ENCODE assay signal across 2 worm cellular contexts in the genomic region with DNA sequence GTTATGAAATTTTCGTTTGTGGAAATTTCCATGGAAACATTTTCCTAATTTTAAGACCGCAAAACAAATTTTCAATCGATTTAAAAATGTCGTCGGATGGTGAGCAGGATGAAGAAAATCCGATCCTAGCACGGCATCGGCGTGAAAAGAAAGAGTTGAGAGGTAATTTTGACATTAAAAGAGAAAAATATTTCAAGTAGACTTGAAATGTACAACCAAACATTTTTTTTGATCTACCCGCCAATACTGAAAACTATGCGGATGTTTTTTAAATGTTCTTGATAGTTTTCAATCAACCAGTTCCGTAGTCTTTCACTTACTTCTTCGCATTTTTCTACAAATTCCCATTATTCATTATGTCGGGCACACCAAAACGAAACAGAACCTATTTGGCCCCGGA.
A peak's percentile ranks its signal among the peaks of the same experiment; 100 is the strongest.
TF ChIP-seq lines count a peak whose summit lies in the region.

A gene (plus strand): TSS at position 56 of the 400 bp plus-strand sequence.

TF ChIP-seq in whole organism, L4 larva, 104 proteins besides CTCF, POLR2A, EP300 and RAD21:
- TF ChIP-seq lin-15B (tag; optimal IDR thresholded peaks at IDR 0.05; lab: Kevin White, UChicago): no peak
- TF ChIP-seq F49E8.2 (tag; optimal IDR thresholded peaks at IDR 0.05; lab: Kevin White, UChicago; ENCODE audit: borderline replicate concordance): peak; percentile 15
- no peak for TF ChIP-seq nhr-48 (tag; optimal IDR thresholded peaks at IDR 0.05; lab: Kevin White, UChicago)

TF ChIP-seq in whole organism, young adult, 124 proteins besides CTCF, POLR2A, EP300 and RAD21:
- TF ChIP-seq snpc-1.1 (tag; optimal IDR thresholded peaks at IDR 0.05; lab: Kevin White, UChicago; ENCODE audit: insufficient read depth): no peak
- peak; percentile 85 for TF ChIP-seq madf-6 (GFP tag; IDR thresholded peaks at IDR 0.05; lab: Robert Waterston, UW)
- no peak for TF ChIP-seq ama-1 (optimal IDR thresholded peaks at IDR 0.05; lab: Kevin White, UChicago)
- TF ChIP-seq ama-1 (GFP tag; optimal IDR thresholded peaks at IDR 0.05; lab: Kevin White, UChicago): peak in 1 of 2 experiments; percentile 18
- TF ChIP-seq nhr-90 (tag; optimal IDR thresholded peaks at IDR 0.05; lab: Kevin White, UChicago): no peak
- no peak for TF ChIP-seq B0019.2 (GFP tag; conservative IDR thresholded peaks at IDR 0.05; lab: Robert Waterston, UW)
- TF ChIP-seq F23B12.7 (tag; optimal IDR thresholded peaks at IDR 0.05; lab: Kevin White, UChicago; ENCODE audit: insufficient read depth): no peak
- peak; percentile 74 for TF ChIP-seq madf-8 (GFP tag; conservative IDR thresholded peaks at IDR 0.05; lab: Robert Waterston, UW)
- TF ChIP-seq akir-1 (GFP tag; optimal IDR thresholded peaks at IDR 0.05; lab: Kevin White, UChicago): no peak
- no peak for TF ChIP-seq K12H6.12 (tag; optimal IDR thresholded peaks at IDR 0.05; lab: Kevin White, UChicago)
- no peak for TF ChIP-seq F55B11.4 (tag; optimal IDR thresholded peaks at IDR 0.05; lab: Kevin White, UChicago; ENCODE audit: borderline replicate concordance, insufficient read depth)
- TF ChIP-seq nhr-80 (tag; optimal IDR thresholded peaks at IDR 0.05; lab: Kevin White, UChicago): no peak
- TF ChIP-seq dpff-1 (tag; optimal IDR thresholded peaks at IDR 0.05; lab: Kevin White, UChicago): no peak
- no peak for TF ChIP-seq cebp-2 (GFP tag; IDR thresholded peaks at IDR 0.05; lab: Robert Waterston, UW)
- TF ChIP-seq xnd-1 (tag; optimal IDR thresholded peaks at IDR 0.05; lab: Kevin White, UChicago): peak; percentile 66
- TF ChIP-seq tbx-9 (tag; optimal IDR thresholded peaks at IDR 0.05; lab: Kevin White, UChicago; ENCODE audit: borderline replicate concordance): no peak
- peak; percentile 4 for TF ChIP-seq athp-1 (tag; optimal IDR thresholded peaks at IDR 0.05; lab: Kevin White, UChicago)
- peak; percentile 20 for TF ChIP-seq repo-1 (tag; optimal IDR thresholded peaks at IDR 0.05; lab: Kevin White, UChicago)
- TF ChIP-seq attf-6 (GFP tag; IDR thresholded peaks at IDR 0.05; lab: Robert Waterston, UW): 0 out of 2 replicates have a peak, but pooled peaks have one; percentile 57
- TF ChIP-seq efl-1 (GFP tag; optimal IDR thresholded peaks at IDR 0.05; lab: Kevin White, UChicago): peak; percentile 78
- TF ChIP-seq F37B4.10 (GFP tag; IDR thresholded peaks at IDR 0.05; lab: Robert Waterston, UW): no peak
- TF ChIP-seq nfyb-1 (GFP tag; IDR thresholded peaks at IDR 0.05; lab: Robert Waterston, UW): no peak
- no peak for TF ChIP-seq die-1 (tag; optimal IDR thresholded peaks at IDR 0.05; lab: Kevin White, UChicago)
- TF ChIP-seq zfh-2 (GFP tag; conservative IDR thresholded peaks at IDR 0.05; lab: Robert Waterston, UW): no peak
- TF ChIP-seq rcor-1 (GFP tag; IDR thresholded peaks at IDR 0.05; lab: Robert Waterston, UW): no peak
- no peak for TF ChIP-seq dpl-1 (GFP tag; optimal IDR thresholded peaks at IDR 0.05; lab: Kevin White, UChicago)
- peak; percentile 13 for TF ChIP-seq lin-54 (GFP tag; optimal IDR thresholded peaks at IDR 0.05; lab: Kevin White, UChicago)
- no peak for TF ChIP-seq nhr-179 (tag; optimal IDR thresholded peaks at IDR 0.05; lab: Kevin White, UChicago)
- TF ChIP-seq hrde-1 (tag; optimal IDR thresholded peaks at IDR 0.05; lab: Kevin White, UChicago; ENCODE audit: borderline replicate concordance): peak; percentile 24
- TF ChIP-seq F49E8.2 (tag; optimal IDR thresholded peaks at IDR 0.05; lab: Kevin White, UChicago; ENCODE audit: insufficient read depth): no peak
- TF ChIP-seq ceh-40 (GFP tag; IDR thresholded peaks at IDR 0.05; lab: Robert Waterston, UW): no peak
- TF ChIP-seq ztf-6 (GFP tag; IDR thresholded peaks at IDR 0.05; lab: Robert Waterston, UW): no peak
- no peak for TF ChIP-seq F39B2.1 (GFP tag; IDR thresholded peaks at IDR 0.05; lab: Robert Waterston, UW)
- peak; percentile 44; the same call in 1 of the 2 replicates for TF ChIP-seq B0336.3 (GFP tag; IDR thresholded peaks at IDR 0.05; lab: Robert Waterston, UW)
- TF ChIP-seq bed-1 (GFP tag; IDR thresholded peaks at IDR 0.05; lab: Robert Waterston, UW): no peak
- no peak for TF ChIP-seq F57C9.4 (tag; optimal IDR thresholded peaks at IDR 0.05; lab: Kevin White, UChicago)
